Fruit fly (Drosophila melanogaster) whole organism, embryonic: Measurements from ENCODE around the gene CG9107.

Experiments
- Ada2b ChIP-seq: fragments of 200-800 bp; sonication (Bioruptor generic); IDR thresholded peaks from 2 replicates; pipeline ENCODE4 v1.3.6; 2022; ENCODE audit warnings: missing biosample characterization, missing genetic modification characterization
- B-H1 ChIP-seq: fragments of 200-800 bp; sonication (Bioruptor generic); IDR thresholded peaks from 3 replicates; pipeline ENCODE4 v1.3.6; 2022; ENCODE audit warnings: missing biosample characterization, missing genetic modification characterization
- Bgb ChIP-seq: fragments of 200-800 bp; sonication (Bioruptor generic); IDR thresholded peaks from 2 replicates; pipeline ENCODE4 v1.3.6; 2022; ENCODE audit warnings: missing biosample characterization, missing genetic modification characterization; ENCODE audit not compliant: partially characterized antibody
- CG10267 ChIP-seq: fragments of 200-800 bp; sonication (Bioruptor generic); optimal IDR thresholded peaks from 2 replicates; lab custom pipeline; 2018; ENCODE audit warnings: missing biosample characterization, mild to moderate bottlenecking, missing genetic modification characterization, moderate library complexity
- CG11695 ChIP-seq: fragments of 200-800 bp; sonication (Bioruptor generic); IDR thresholded peaks from 3 replicates; pipeline ENCODE4 v1.3.6; 2022; ENCODE audit warnings: missing biosample characterization, missing genetic modification characterization
- CG12155 ChIP-seq: fragments of 200-800 bp; sonication (Bioruptor generic); optimal IDR thresholded peaks from 3 replicates; lab custom pipeline; 2016; ENCODE audit warnings: missing biosample characterization, missing genetic modification characterization
- CG15514 ChIP-seq: fragments of 200-800 bp; sonication (Bioruptor generic); optimal IDR thresholded peaks from 3 replicates; lab custom pipeline; 2017; ENCODE audit warnings: missing biosample characterization, missing genetic modification characterization, mild to moderate bottlenecking, moderate library complexity, missing genetic modification reagents
- CG16813 ChIP-seq: fragments of 200-800 bp; sonication (Bioruptor generic); IDR thresholded peaks from 3 replicates; pipeline ENCODE4 v1.3.6; 2022; ENCODE audit warnings: missing biosample characterization, missing genetic modification characterization; ENCODE audit not compliant: partially characterized antibody
- CG16815 ChIP-seq: fragments of 200-800 bp; sonication (Bioruptor generic); optimal IDR thresholded peaks from 3 replicates; lab custom pipeline; 2017; ENCODE audit warnings: missing biosample characterization, mild to moderate bottlenecking, missing genetic modification characterization
- CG16863 ChIP-seq: fragments of 200-800 bp; sonication (Bioruptor generic); optimal IDR thresholded peaks from 3 replicates; lab custom pipeline; 2016; ENCODE audit warnings: missing biosample characterization, missing genetic modification characterization
- CG18619 ChIP-seq: fragments of 200-800 bp; sonication (Bioruptor generic); optimal IDR thresholded peaks from 3 replicates; lab custom pipeline; 2017; ENCODE audit warnings: missing biosample characterization, mild to moderate bottlenecking, missing genetic modification characterization
- CG30403 ChIP-seq: fragments of 200-800 bp; sonication (Bioruptor generic); optimal IDR thresholded peaks from 3 replicates; lab custom pipeline; 2016; ENCODE audit warnings: missing biosample characterization, missing genetic modification characterization
- CG5180 ChIP-seq: fragments of 200-800 bp; sonication (Bioruptor generic); optimal IDR thresholded peaks from 3 replicates; lab custom pipeline; 2017; ENCODE audit warnings: missing biosample characterization, missing genetic modification characterization, mild to moderate bottlenecking, moderate library complexity, missing genetic modification reagents
- CG6765 ChIP-seq: fragments of 200-800 bp; sonication (Bioruptor generic); optimal IDR thresholded peaks from 3 replicates; lab custom pipeline; 2017; ENCODE audit warnings: missing biosample characterization, mild to moderate bottlenecking, missing genetic modification characterization
- CG7928 ChIP-seq: fragments of 200-800 bp; sonication (Bioruptor generic); optimal IDR thresholded peaks from 2 replicates; lab custom pipeline; 2017; ENCODE audit warnings: missing biosample characterization, mild to moderate bottlenecking, missing genetic modification characterization
- Dek ChIP-seq: fragments of 200-800 bp; sonication (Bioruptor generic); optimal IDR thresholded peaks from 3 replicates; lab custom pipeline; 2019; ENCODE audit warnings: missing biosample characterization, mild to moderate bottlenecking, missing genetic modification characterization, moderate library complexity
- Dll ChIP-seq: fragments of 200-800 bp; sonication (Bioruptor generic); IDR thresholded peaks from 4 replicates; pipeline ENCODE4 v1.3.6; 2022; ENCODE audit warnings: missing biosample characterization, missing genetic modification characterization; ENCODE audit not compliant: partially characterized antibody
- E2f2 ChIP-seq: fragments of 200-800 bp; sonication (Bioruptor generic); IDR thresholded peaks from 2 replicates; pipeline ENCODE4 v1.3.6; 2022; ENCODE audit warnings: missing biosample characterization, missing genetic modification characterization
- Hand ChIP-seq: fragments of 200-800 bp; sonication (Bioruptor generic); optimal IDR thresholded peaks from 2 replicates; lab custom pipeline; 2017; ENCODE audit warnings: mild to moderate bottlenecking, missing biosample characterization, missing genetic modification reagents, missing genetic modification characterization
- HmgD ChIP-seq: fragments of 200-800 bp; sonication (Bioruptor generic); optimal IDR thresholded peaks from 3 replicates; lab custom pipeline; 2016; ENCODE audit warnings: missing biosample characterization, missing genetic modification characterization
- Opbp ChIP-seq: fragments of 200-800 bp; sonication (Bioruptor generic); IDR thresholded peaks from 3 replicates; pipeline ENCODE4 v1.3.6; 2022; ENCODE audit warnings: missing biosample characterization, missing genetic modification characterization; ENCODE audit not compliant: partially characterized antibody
- Pdp1 ChIP-seq, 2 experiments: fragments of 200-800 bp; sonication (Bioruptor generic); optimal IDR thresholded peaks; 3 replicates each; lab custom pipeline; 2016; ENCODE audit warnings: missing biosample characterization in 2 of 2, missing genetic modification characterization in 2 of 2, mild to moderate bottlenecking in 1 of 2, moderate library complexity in 1 of 2
- Six4 ChIP-seq: fragments of 200-800 bp; sonication (Bioruptor generic); optimal IDR thresholded peaks from 2 replicates; lab custom pipeline; 2016; ENCODE audit warnings: missing biosample characterization, missing genetic modification characterization
- Sox100B ChIP-seq: fragments of 200-800 bp; sonication (Bioruptor generic); optimal IDR thresholded peaks from 3 replicates; lab custom pipeline; 2018; ENCODE audit warnings: missing biosample characterization, mild to moderate bottlenecking, missing genetic modification characterization
- Stat92E ChIP-seq, 3 experiments: fragments of >200 bp in 2 of 3; fragments of 200-800 bp in 1 of 3; sonication (Bioruptor generic) in 1 of 3; optimal IDR thresholded peaks; 2 replicates each; lab custom pipeline; 2017 to 2019; ENCODE audit warnings: missing biosample characterization in 3 of 3, missing genetic modification characterization in 3 of 3, mild to moderate bottlenecking in 1 of 3, moderate library complexity in 1 of 3
- Usf ChIP-seq: fragments of 200-800 bp; sonication (Bioruptor generic); optimal IDR thresholded peaks from 2 replicates; lab custom pipeline; 2017; ENCODE audit warnings: missing genotype, missing biosample characterization, missing genetic modification characterization
- croc ChIP-seq: fragments of 200-800 bp; sonication (Bioruptor generic); conservative IDR thresholded peaks from 3 replicates; pipeline ENCODE4 v1.3.6; 2022; ENCODE audit warnings: missing biosample characterization, missing genetic modification characterization
- fd64A ChIP-seq: fragments of 200-800 bp; sonication (Bioruptor generic); optimal IDR thresholded peaks from 3 replicates; lab custom pipeline; 2018; ENCODE audit warnings: missing biosample characterization, mild to moderate bottlenecking, missing genetic modification characterization
- gfzf ChIP-seq: fragments of 200-800 bp; sonication (Bioruptor generic); optimal IDR thresholded peaks from 2 replicates; lab custom pipeline; 2016; ENCODE audit warnings: missing biosample characterization, mild to moderate bottlenecking, missing genetic modification characterization, moderate library complexity
- grau ChIP-seq: fragments of 200-800 bp; optimal IDR thresholded peaks from 3 replicates; lab custom pipeline; 2019; ENCODE audit warnings: missing biosample characterization, mild to moderate bottlenecking, missing genetic modification characterization, moderate library complexity
- gsb ChIP-seq: fragments of 200-800 bp; sonication (Bioruptor generic); IDR thresholded peaks from 2 replicates; pipeline ENCODE4 v1.3.6; 2022; ENCODE audit warnings: missing biosample characterization, missing genetic modification characterization
- her ChIP-seq: fragments of 200-800 bp; sonication (Bioruptor generic); optimal IDR thresholded peaks from 2 replicates; lab custom pipeline; 2016; ENCODE audit warnings: missing biosample characterization, missing genetic modification characterization
- ind ChIP-seq: fragments of 200-800 bp; sonication (Bioruptor generic); optimal IDR thresholded peaks from 3 replicates; lab custom pipeline; 2016; ENCODE audit warnings: missing biosample characterization, missing genetic modification characterization
- inv ChIP-seq: fragments of 200-800 bp; sonication (Bioruptor generic); IDR thresholded peaks from 2 replicates; pipeline ENCODE4 v1.3.6; 2022; ENCODE audit warnings: missing biosample characterization, missing genetic modification characterization; ENCODE audit not compliant: partially characterized antibody
- jumu ChIP-seq: fragments of 200-800 bp; sonication (Bioruptor generic); optimal IDR thresholded peaks from 3 replicates; lab custom pipeline; 2016; ENCODE audit warnings: missing biosample characterization, missing genetic modification characterization
- lola ChIP-seq, 3 experiments: fragments of >200 bp in 2 of 3; fragments of 200-800 bp in 1 of 3; sonication (Bioruptor generic) in 1 of 3; optimal IDR thresholded peaks; 2 replicates each; lab custom pipeline; 2017 to 2019; ENCODE audit warnings: missing biosample characterization in 3 of 3, missing genetic modification characterization in 3 of 3, mild to moderate bottlenecking in 1 of 3, moderate library complexity in 1 of 3
- nerfin-1 ChIP-seq: fragments of 200-800 bp; sonication (Bioruptor generic); optimal IDR thresholded peaks from 3 replicates; lab custom pipeline; 2019; ENCODE audit warnings: missing biosample characterization, mild to moderate bottlenecking, missing genetic modification characterization, moderate library complexity
- onecut ChIP-seq: fragments of 200-800 bp; sonication (Bioruptor generic); IDR thresholded peaks from 2 replicates; pipeline ENCODE4 v1.3.6; 2022; ENCODE audit warnings: missing biosample characterization, missing genetic modification characterization
- pho ChIP-seq: fragments of 200-800 bp; sonication (Bioruptor generic); optimal IDR thresholded peaks from 2 replicates; lab custom pipeline; 2016; ENCODE audit warnings: missing biosample characterization, missing genetic modification characterization
- pzg ChIP-seq: fragments of 200-800 bp; sonication (Bioruptor generic); optimal IDR thresholded peaks from 3 replicates; lab custom pipeline; 2018; ENCODE audit warnings: missing biosample characterization, mild to moderate bottlenecking, missing genetic modification characterization, moderate library complexity
- ro ChIP-seq: fragments of 200-800 bp; sonication (Bioruptor generic); IDR thresholded peaks from 2 replicates; pipeline ENCODE4 v1.3.6; 2022; ENCODE audit warnings: missing biosample characterization, missing genetic modification characterization
- shn ChIP-seq: fragments of 200-800 bp; sonication (Bioruptor generic); optimal IDR thresholded peaks from 3 replicates; lab custom pipeline; 2016; ENCODE audit warnings: missing biosample characterization, missing genetic modification characterization
- sisA ChIP-seq: fragments of 200-800 bp; sonication (Bioruptor generic); IDR thresholded peaks from 2 replicates; pipeline ENCODE4 v1.3.6; 2022; ENCODE audit warnings: missing biosample characterization, missing genetic modification characterization
- sna ChIP-seq: fragments of 200-800 bp; sonication (Bioruptor generic); IDR thresholded peaks from 2 replicates; pipeline ENCODE4 v1.3.6; 2022; ENCODE audit warnings: missing biosample characterization, missing genetic modification characterization; ENCODE audit not compliant: partially characterized antibody
- so ChIP-seq: fragments of 200-800 bp; sonication (Bioruptor generic); IDR thresholded peaks from 3 replicates; pipeline ENCODE4 v1.3.6; 2022; ENCODE audit warnings: missing biosample characterization, missing genetic modification characterization
- stwl ChIP-seq: fragments of 200-800 bp; sonication (Bioruptor generic); optimal IDR thresholded peaks from 3 replicates; lab custom pipeline; 2018; ENCODE audit warnings: missing biosample characterization, mild to moderate bottlenecking, missing genetic modification characterization, moderate library complexity
- twi ChIP-seq: fragments of 200-800 bp; optimal IDR thresholded peaks from 2 replicates; lab custom pipeline; 2019; ENCODE audit warnings: missing biosample characterization, mild to moderate bottlenecking, missing genetic modification characterization, moderate library complexity
- zfh2 ChIP-seq: fragments of 200-800 bp; sonication (Bioruptor generic); optimal IDR thresholded peaks from 2 replicates; lab custom pipeline; 2016; ENCODE audit warnings: missing biosample characterization, missing genetic modification characterization

Gene CG9107

dm6 chr2L:6037830-6038229 is 13.5 kb upstream of the CG9107 start, which contains the start of the genes CG9117 and CG31643 (continued):
- TF ChIP-seq sisA (peak; percentile 25; the same call in 1 of the 2 replicates), grau (peak; percentile 56), jumu (GFP tag; lab: Kevin White, UChicago) (peak; percentile 60), ro (GFP tag; lab: Robert Waterston, UW) (no peak), Stat92E (GFP tag; optimal IDR thresholded peaks at IDR 0.05; lab: Kevin White, UChicago) (no peak), Sox100B (GFP tag; lab: Kevin White, UChicago) (no peak), twi (tag; lab: Kevin White, UChicago) (peak; percentile 11), CG30403 (GFP tag; lab: Kevin White, UChicago) (peak; percentile 70), CG7928 (GFP tag; lab: Kevin White, UChicago) (peak; percentile 23), Dek (tag; lab: Kevin White, UChicago) (peak; percentile 10), ind (GFP tag; lab: Kevin White, UChicago) (no peak), onecut (GFP tag; lab: Robert Waterston, UW) (no peak), lola (GFP tag; optimal IDR thresholded peaks at IDR 0.05; lab: Kevin White, UChicago) (peak in 1 of 3 experiments; percentile 45), Pdp1 (GFP tag; optimal IDR thresholded peaks at IDR 0.05; lab: Kevin White, UChicago) (peak; percentile 71 to 83), CG5180 (GFP tag; lab: Kevin White, UChicago) (no peak)
- TF ChIP-seq, all 482 proteins: peak for 189

dm6 chr2L:6036710-6037109 is 12.4 kb upstream of the CG9107 start, which contains the start of gene mtm:
Gene mtm (minus strand): TSS chr2L:6037015.
- TF ChIP-seq Hand (GFP tag; lab: Kevin White, UChicago) = no peak
- 0 out of 4 replicates have a peak, but pooled peaks have one; percentile 19 for TF ChIP-seq Dll (GFP tag; lab: Robert Waterston, UW)
- TF ChIP-seq nerfin-1 (tag; lab: Kevin White, UChicago) = peak; percentile 69
- no peak for TF ChIP-seq pho (GFP tag; lab: Kevin White, UChicago)
- TF ChIP-seq Six4 (GFP tag; lab: Kevin White, UChicago) = no peak
- peak; percentile 21 for TF ChIP-seq CG15514 (GFP tag; lab: Kevin White, UChicago)
- TF ChIP-seq CG12155 (GFP tag; lab: Kevin White, UChicago) = no peak
- no peak for TF ChIP-seq her
- no peak for TF ChIP-seq CG6765 (GFP tag; lab: Kevin White, UChicago)
- no peak for TF ChIP-seq so
- no peak for TF ChIP-seq zfh2
- peak; percentile 46 for TF ChIP-seq stwl
- peak; percentile 8 for TF ChIP-seq gfzf (GFP tag; lab: Kevin White, UChicago)
- no peak for TF ChIP-seq Ada2b (GFP tag; lab: Robert Waterston, UW)
- TF ChIP-seq CG18619 (GFP tag; lab: Kevin White, UChicago) = no peak
- TF ChIP-seq sna (GFP tag; lab: Robert Waterston, UW) = 0 out of 2 replicates have a peak, but pooled peaks have one; percentile 30
- TF ChIP-seq CG16863 (GFP tag; lab: Kevin White, UChicago) = no peak
- peak; percentile 4 for TF ChIP-seq CG10267 (tag; lab: Kevin White, UChicago)
- TF ChIP-seq fd64A (GFP tag; lab: Kevin White, UChicago) = no peak
- TF ChIP-seq Bgb (GFP tag; lab: Robert Waterston, UW) = no peak
- TF ChIP-seq CG16813 (GFP tag; lab: Robert Waterston, UW) = no peak
- peak; percentile 53 for TF ChIP-seq pzg (GFP tag; lab: Kevin White, UChicago)
- TF ChIP-seq CG16815 (GFP tag; lab: Kevin White, UChicago) = no peak
- peak; percentile 90 for TF ChIP-seq E2f2 (GFP tag; lab: Robert Waterston, UW)
- TF ChIP-seq Opbp (GFP tag; lab: Robert Waterston, UW) = 0 out of 3 replicates have a peak, but pooled peaks have one; percentile 30
- no peak for TF ChIP-seq croc (GFP tag; lab: Robert Waterston, UW)
- TF ChIP-seq CG11695 (GFP tag; lab: Robert Waterston, UW) = no peak
- TF ChIP-seq shn = no peak
- TF ChIP-seq inv = no peak
- no peak for TF ChIP-seq HmgD
- TF ChIP-seq gsb = no peak
- TF ChIP-seq B-H1 = no peak
- TF ChIP-seq Usf = no peak
- no peak for TF ChIP-seq Dek (tag; lab: Kevin White, UChicago)
